Fruit fly (Drosophila melanogaster) whole organism, pupa: ENCODE results near the gene Adgf-D.

ENCODE experiments used
- CG10348 ChIP-seq: fragments of 200-800 bp; sonication (Bioruptor generic); IDR thresholded peaks from 2 replicates; pipeline ENCODE4 v1.3.6; 2022; ENCODE audit warnings: missing biosample characterization, missing genetic modification characterization
- CG12605 ChIP-seq: fragments of 200-800 bp; sonication (Bioruptor generic); IDR thresholded peaks from 2 replicates; pipeline ENCODE4 v1.3.6; 2022; ENCODE audit warnings: missing biosample characterization, missing genetic modification characterization
- CG13204 ChIP-seq: fragments of 200-800 bp; sonication (Bioruptor generic); optimal IDR thresholded peaks from 2 replicates; lab custom pipeline; 2018; ENCODE audit warnings: missing biosample characterization, mild to moderate bottlenecking, missing genetic modification characterization, moderate library complexity
- CG14655 ChIP-seq: fragments of 200-800 bp; sonication (Bioruptor generic); optimal IDR thresholded peaks from 3 replicates; lab custom pipeline; 2017; ENCODE audit warnings: mild to moderate bottlenecking, missing biosample characterization, missing genetic modification reagents, missing genetic modification characterization
- CG15710 ChIP-seq: fragments of 200-800 bp; sonication (Bioruptor generic); optimal IDR thresholded peaks from 2 replicates; lab custom pipeline; 2018; ENCODE audit warnings: missing biosample characterization, mild to moderate bottlenecking, missing genetic modification characterization, moderate library complexity
- CG17806 ChIP-seq: fragments of 200-800 bp; sonication (Bioruptor generic); optimal IDR thresholded peaks from 2 replicates; lab custom pipeline; 2018; ENCODE audit warnings: missing biosample characterization, mild to moderate bottlenecking, missing genetic modification characterization, moderate library complexity
- CG32121 ChIP-seq: fragments of 200-800 bp; sonication (Bioruptor generic); IDR thresholded peaks from 2 replicates; pipeline ENCODE4 v1.3.6; 2022; ENCODE audit warnings: missing biosample characterization, missing genetic modification characterization
- CG34367 ChIP-seq: fragments of 200-800 bp; sonication (Bioruptor generic); optimal IDR thresholded peaks from 2 replicates; lab custom pipeline; 2018; ENCODE audit warnings: missing biosample characterization, mild to moderate bottlenecking, missing genetic modification characterization
- CG4496 ChIP-seq: fragments of 200-800 bp; sonication (Bioruptor generic); IDR thresholded peaks from 3 replicates; pipeline ENCODE4 v1.3.6; 2022; ENCODE audit warnings: missing biosample characterization, missing genetic modification characterization
- CG8159 ChIP-seq: fragments of 200-800 bp; sonication (Bioruptor generic); optimal IDR thresholded peaks from 3 replicates; lab custom pipeline; 2018; ENCODE audit warnings: missing biosample characterization, mild to moderate bottlenecking, missing genetic modification characterization, moderate library complexity
- CG8301 ChIP-seq: fragments of 200-800 bp; sonication (Bioruptor generic); optimal IDR thresholded peaks from 2 replicates; lab custom pipeline; 2018; ENCODE audit warnings: missing biosample characterization, mild to moderate bottlenecking, missing genetic modification characterization
- CG9948 ChIP-seq: fragments of 200-800 bp; sonication (Bioruptor generic); optimal IDR thresholded peaks from 2 replicates; lab custom pipeline; 2018; ENCODE audit warnings: missing biosample characterization, mild to moderate bottlenecking, missing genetic modification characterization, moderate library complexity
- D1 ChIP-seq: fragments of 200-800 bp; sonication (Bioruptor generic); optimal IDR thresholded peaks from 2 replicates; lab custom pipeline; 2018; ENCODE audit warnings: missing biosample characterization, mild to moderate bottlenecking, missing genetic modification characterization, moderate library complexity
- EcR ChIP-seq: fragments of 200-800 bp; sonication (Bioruptor generic); optimal IDR thresholded peaks from 3 replicates; lab custom pipeline; 2019; ENCODE audit warnings: missing biosample characterization, missing genetic modification characterization, mild to moderate bottlenecking, moderate library complexity, missing genetic modification reagents
- Ets98B ChIP-seq: fragments of 200-800 bp; sonication (Bioruptor generic); IDR thresholded peaks from 2 replicates; pipeline ENCODE4 v1.3.6; 2022; ENCODE audit warnings: missing biosample characterization, missing genetic modification characterization
- Pif1A ChIP-seq: fragments of 200-800 bp; sonication (Bioruptor generic); optimal IDR thresholded peaks from 3 replicates; lab custom pipeline; 2016; ENCODE audit warnings: missing biosample characterization, missing genetic modification characterization
- Pif1B ChIP-seq: fragments of 200-800 bp; sonication (Bioruptor generic); optimal IDR thresholded peaks from 3 replicates; lab custom pipeline; 2016; ENCODE audit warnings: missing biosample characterization, missing genetic modification characterization
- Snoo ChIP-seq: fragments of 200-800 bp; sonication (Bioruptor generic); optimal IDR thresholded peaks from 3 replicates; lab custom pipeline; 2017; ENCODE audit warnings: missing biosample characterization, mild to moderate bottlenecking, missing genetic modification characterization, inconsistent platforms
- fd96Ca ChIP-seq: fragments of 200-800 bp; sonication (Bioruptor generic); IDR thresholded peaks from 3 replicates; pipeline ENCODE4 v1.3.6; 2022; ENCODE audit warnings: missing biosample characterization, missing genetic modification characterization
- gl ChIP-seq: fragments of 200-800 bp; sonication (Bioruptor generic); optimal IDR thresholded peaks from 2 replicates; lab custom pipeline; 2018; ENCODE audit warnings: missing biosample characterization, mild to moderate bottlenecking, missing genetic modification characterization
- rn ChIP-seq: fragments of 200-800 bp; sonication (Bioruptor generic); IDR thresholded peaks from 2 replicates; pipeline ENCODE4 v1.3.6; 2022; ENCODE audit warnings: missing biosample characterization, missing genetic modification characterization

Gene Adgf-D

dm6 chr3R:13711735-13712134 lies 6.5 kb upstream of the Adgf-D start, which contains the start of the genes primo-1 and primo-2:
TSS of gene primo-1 (minus strand) at chr3R:13711835.
TSS of gene primo-2 (minus strand) at chr3R:13711835.
- TF ChIP-seq CG32121 (GFP tag; lab: Robert Waterston, UW) (no peak), Pif1B (GFP tag; lab: Kevin White, UChicago) (no peak), CG8301 (tag; lab: Kevin White, UChicago) (no peak), fd96Ca (GFP tag; lab: Robert Waterston, UW) (no peak), CG8159 (no peak), CG13204 (GFP tag; lab: Kevin White, UChicago) (no peak), CG34367 (tag; lab: Kevin White, UChicago) (no peak), CG12605 (GFP tag; lab: Robert Waterston, UW) (no peak), CG15710 (no peak), D1 (tag; lab: Kevin White, UChicago) (no peak), gl (tag; lab: Kevin White, UChicago) (no peak), CG4496 (GFP tag; lab: Robert Waterston, UW) (no peak), CG17806 (tag; lab: Kevin White, UChicago) (no peak), Ets98B (GFP tag; lab: Robert Waterston, UW) (no peak), rn (no peak)

- TF ChIP-seq Ets98B (GFP tag; lab: Robert Waterston, UW) (peak; percentile 13; the same call in 1 of the 2 replicates), D1 (tag; lab: Kevin White, UChicago) (peak; percentile 32), CG15710 (peak; percentile 4), Pif1B (GFP tag; lab: Kevin White, UChicago) (no peak), fd96Ca (GFP tag; lab: Robert Waterston, UW) (peak; percentile 48; the same call in 2 of the 3 replicates), gl (tag; lab: Kevin White, UChicago) (peak; percentile 16), EcR (GFP tag; lab: Kevin White, UChicago) (no peak), CG4496 (GFP tag; lab: Robert Waterston, UW) (peak; percentile 63), CG32121 (GFP tag; lab: Robert Waterston, UW) (0 out of 2 replicates have a peak, but pooled peaks have one; percentile 12), CG10348 (GFP tag; lab: Robert Waterston, UW) (no peak), CG9948 (tag; lab: Kevin White, UChicago) (no peak), rn (no peak), CG8159 (peak; percentile 26), CG12605 (GFP tag; lab: Robert Waterston, UW) (0 out of 2 replicates have a peak, but pooled peaks have one; percentile 30), Pif1A (GFP tag; lab: Kevin White, UChicago) (peak; percentile 36), CG17806 (tag; lab: Kevin White, UChicago) (no peak)
These were observed 5.4 kb upstream of the Adgf-D start for dm6 chr3R:13710645-13711044.

dm6 chr3R:13709839-13710238 lies 4.6 kb upstream of the Adgf-D start, which contains the start of gene Argp:
TSS of gene Argp (minus strand) at chr3R:13709939.
- no peak for TF ChIP-seq CG10348 (GFP tag; lab: Robert Waterston, UW)
- TF ChIP-seq CG32121 (GFP tag; lab: Robert Waterston, UW) = no peak
- no peak for TF ChIP-seq gl (tag; lab: Kevin White, UChicago)
- no peak for TF ChIP-seq CG15710
- TF ChIP-seq CG8301 (tag; lab: Kevin White, UChicago) = no peak
- no peak for TF ChIP-seq EcR (GFP tag; lab: Kevin White, UChicago)
- TF ChIP-seq Ets98B (GFP tag; lab: Robert Waterston, UW) = no peak
- TF ChIP-seq D1 (tag; lab: Kevin White, UChicago) = no peak
- no peak for TF ChIP-seq CG12605 (GFP tag; lab: Robert Waterston, UW)
- TF ChIP-seq rn = no peak
- no peak for TF ChIP-seq Pif1B (GFP tag; lab: Kevin White, UChicago)
- no peak for TF ChIP-seq CG17806 (tag; lab: Kevin White, UChicago)
- no peak for TF ChIP-seq CG4496 (GFP tag; lab: Robert Waterston, UW)
- TF ChIP-seq Snoo (tag; lab: Kevin White, UChicago) = no peak
- no peak for TF ChIP-seq CG14655
- no peak for TF ChIP-seq CG9948 (tag; lab: Kevin White, UChicago)
- no peak for TF ChIP-seq Pif1A (GFP tag; lab: Kevin White, UChicago)
- no peak for TF ChIP-seq fd96Ca (GFP tag; lab: Robert Waterston, UW)
- no peak for TF ChIP-seq CG8159

- TF ChIP-seq rn = no peak
- no peak for TF ChIP-seq CG12605 (GFP tag; lab: Robert Waterston, UW)
- no peak for TF ChIP-seq CG10348 (GFP tag; lab: Robert Waterston, UW)
- no peak for TF ChIP-seq Pif1A (GFP tag; lab: Kevin White, UChicago)
- TF ChIP-seq CG8159 = no peak
- no peak for TF ChIP-seq CG15710
- TF ChIP-seq CG34367 (tag; lab: Kevin White, UChicago) = no peak
- TF ChIP-seq EcR (GFP tag; lab: Kevin White, UChicago) = no peak
- no peak for TF ChIP-seq Snoo (tag; lab: Kevin White, UChicago)
- TF ChIP-seq, all 21 proteins: peak for 0
These were observed 1.3 kb upstream of the Adgf-D start, which contains the start of gene Adgf-C for dm6 chr3R:13706457-13706856. TSS of gene Adgf-C (plus strand) at chr3R:13706757.

dm6 chr3R:13700738-13701137 lies 4.5 kb downstream of the Adgf-D start, which contains the start of gene f-cup:
TSS of gene f-cup (minus strand) at chr3R:13700838.
- TF ChIP-seq CG17806 (tag; lab: Kevin White, UChicago) (no peak), rn (no peak), CG13204 (GFP tag; lab: Kevin White, UChicago) (no peak), CG12605 (GFP tag; lab: Robert Waterston, UW) (no peak), CG34367 (tag; lab: Kevin White, UChicago) (no peak), CG14655 (no peak), EcR (GFP tag; lab: Kevin White, UChicago) (no peak), Pif1A (GFP tag; lab: Kevin White, UChicago) (no peak), gl (tag; lab: Kevin White, UChicago) (no peak), Ets98B (GFP tag; lab: Robert Waterston, UW) (no peak), fd96Ca (GFP tag; lab: Robert Waterston, UW) (no peak), CG32121 (GFP tag; lab: Robert Waterston, UW) (no peak), D1 (tag; lab: Kevin White, UChicago) (no peak), Snoo (tag; lab: Kevin White, UChicago) (no peak), CG8159 (no peak), CG15710 (no peak), CG4496 (GFP tag; lab: Robert Waterston, UW) (no peak), Pif1B (GFP tag; lab: Kevin White, UChicago) (no peak), CG9948 (tag; lab: Kevin White, UChicago) (no peak)
- TF ChIP-seq, all 21 proteins: peak for 0
